Fruit fly (Drosophila melanogaster) whole organism, embryonic: Measurements from ENCODE around the gene mRpL27.

Experiments
- Bdp1 ChIP-seq: fragments of 200-800 bp; sonication (Bioruptor generic); optimal IDR thresholded peaks from 3 replicates; lab custom pipeline; 2016; ENCODE audit warnings: missing biosample characterization, missing genetic modification characterization
- CG10431 ChIP-seq: fragments of 200-800 bp; sonication (Bioruptor generic); optimal IDR thresholded peaks from 3 replicates; lab custom pipeline; 2018; ENCODE audit warnings: missing biosample characterization, mild to moderate bottlenecking, missing genetic modification characterization
- CG10654 ChIP-seq: fragments of 200-800 bp; sonication (Bioruptor generic); optimal IDR thresholded peaks from 2 replicates; lab custom pipeline; 2016; ENCODE audit warnings: missing biosample characterization, missing genetic modification characterization
- CG11695 ChIP-seq: fragments of 200-800 bp; sonication (Bioruptor generic); IDR thresholded peaks from 3 replicates; pipeline ENCODE4 v1.3.6; 2022; ENCODE audit warnings: missing biosample characterization, missing genetic modification characterization
- CG12659 ChIP-seq: fragments of 200-800 bp; sonication (Bioruptor generic); optimal IDR thresholded peaks from 3 replicates; lab custom pipeline; 2017; ENCODE audit warnings: mild to moderate bottlenecking, missing biosample characterization, missing genetic modification reagents, missing genetic modification characterization
- CG14050 ChIP-seq: fragments of 200-800 bp; sonication (Bioruptor generic); IDR thresholded peaks from 3 replicates; pipeline ENCODE4 v1.3.6; 2022; ENCODE audit warnings: missing biosample characterization, missing genetic modification characterization
- CG14860 ChIP-seq: fragments of 200-800 bp; sonication (Bioruptor generic); IDR thresholded peaks from 3 replicates; pipeline ENCODE4 v1.3.6; 2022; ENCODE audit warnings: missing biosample characterization, missing genetic modification characterization; ENCODE audit not compliant: partially characterized antibody
- CG14965 ChIP-seq: fragments of 200-800 bp; sonication (Bioruptor generic); optimal IDR thresholded peaks from 2 replicates; lab custom pipeline; 2016; ENCODE audit warnings: missing biosample characterization, missing genetic modification characterization, borderline replicate concordance
- CG15269 ChIP-seq: fragments of 200-800 bp; sonication (Bioruptor generic); optimal IDR thresholded peaks from 2 replicates; lab custom pipeline; 2018; ENCODE audit warnings: missing biosample characterization, mild to moderate bottlenecking, missing genetic modification characterization, moderate library complexity
- CG15696 ChIP-seq: fragments of 200-800 bp; sonication (Bioruptor generic); optimal IDR thresholded peaks from 2 replicates; lab custom pipeline; 2019; ENCODE audit warnings: missing biosample characterization, mild to moderate bottlenecking, missing genetic modification characterization, moderate library complexity
- CG16863 ChIP-seq: fragments of 200-800 bp; sonication (Bioruptor generic); optimal IDR thresholded peaks from 3 replicates; lab custom pipeline; 2016; ENCODE audit warnings: missing biosample characterization, missing genetic modification characterization
- CG17328 ChIP-seq: fragments of 200-800 bp; sonication (Bioruptor generic); IDR thresholded peaks from 2 replicates; pipeline ENCODE4 v1.3.6; 2022; ENCODE audit warnings: missing biosample characterization, missing genetic modification characterization
- CG17802 ChIP-seq: fragments of 200-800 bp; sonication (Bioruptor generic); optimal IDR thresholded peaks from 2 replicates; lab custom pipeline; 2018; ENCODE audit warnings: missing biosample characterization, mild to moderate bottlenecking, missing genetic modification characterization, moderate library complexity
- CG18011 ChIP-seq: fragments of 200-800 bp; sonication (Bioruptor generic); optimal IDR thresholded peaks from 2 replicates; lab custom pipeline; 2017; ENCODE audit warnings: missing biosample characterization, missing genetic modification characterization, mild to moderate bottlenecking, moderate library complexity, missing genotype
- CG32767 ChIP-seq: fragments of 200-800 bp; sonication (Bioruptor generic); IDR thresholded peaks from 2 replicates; pipeline ENCODE4 v1.3.6; 2022; ENCODE audit warnings: missing biosample characterization, missing genetic modification characterization
- CG3407 ChIP-seq: fragments of 200-800 bp; sonication (Bioruptor generic); optimal IDR thresholded peaks from 2 replicates; lab custom pipeline; 2018; ENCODE audit warnings: missing biosample characterization, mild to moderate bottlenecking, missing genetic modification characterization
- CG43689 ChIP-seq: fragments of 200-800 bp; sonication (Bioruptor generic); IDR thresholded peaks from 2 replicates; pipeline ENCODE4 v1.3.6; 2022; ENCODE audit warnings: missing biosample characterization, missing genetic modification characterization
- CG7556 ChIP-seq: fragments of 200-800 bp; sonication (Bioruptor generic); optimal IDR thresholded peaks from 2 replicates; lab custom pipeline; 2017; ENCODE audit warnings: missing biosample characterization, mild to moderate bottlenecking, missing genetic modification characterization
- CG7928 ChIP-seq: fragments of 200-800 bp; sonication (Bioruptor generic); optimal IDR thresholded peaks from 2 replicates; lab custom pipeline; 2017; ENCODE audit warnings: missing biosample characterization, mild to moderate bottlenecking, missing genetic modification characterization
- CG9215 ChIP-seq: fragments of 200-800 bp; sonication (Bioruptor generic); IDR thresholded peaks from 2 replicates; pipeline ENCODE4 v1.3.6; 2022; ENCODE audit warnings: missing biosample characterization, missing genetic modification characterization
- CG9876 ChIP-seq: fragments of 200-800 bp; sonication (Bioruptor generic); optimal IDR thresholded peaks from 2 replicates; lab custom pipeline; 2016; ENCODE audit warnings: missing biosample characterization, missing genetic modification characterization
- CG9932 ChIP-seq: fragments of 200-800 bp; sonication (Bioruptor generic); IDR thresholded peaks from 2 replicates; pipeline ENCODE4 v1.3.6; 2022; ENCODE audit warnings: missing biosample characterization, missing genetic modification characterization
- D ChIP-seq, 2 experiments: fragments of 200-800 bp in 1 of 2; fragments of >200 bp in 1 of 2; sonication (Bioruptor generic) in 1 of 2; optimal IDR thresholded peaks; 2 replicates in 1 of 2; 3 replicates in 1 of 2; lab custom pipeline; 2017; ENCODE audit warnings: mild to moderate bottlenecking in 1 of 2, missing biosample characterization in 1 of 2, missing genetic modification characterization in 1 of 2, missing genetic modification reagents in 1 of 2
- Dip3 ChIP-seq: fragments of 200-800 bp; sonication (Bioruptor generic); optimal IDR thresholded peaks from 3 replicates; lab custom pipeline; 2016; ENCODE audit warnings: missing biosample characterization, missing genetic modification characterization
- Dll ChIP-seq: fragments of 200-800 bp; sonication (Bioruptor generic); IDR thresholded peaks from 4 replicates; pipeline ENCODE4 v1.3.6; 2022; ENCODE audit warnings: missing biosample characterization, missing genetic modification characterization; ENCODE audit not compliant: partially characterized antibody
- Ets97D ChIP-seq: fragments of 200-800 bp; sonication (Bioruptor generic); optimal IDR thresholded peaks from 3 replicates; lab custom pipeline; 2016; ENCODE audit warnings: missing biosample characterization, missing genetic modification characterization
- HHEX ChIP-seq: fragments of 200-800 bp; sonication (Bioruptor generic); optimal IDR thresholded peaks from 3 replicates; lab custom pipeline; 2017; ENCODE audit warnings: missing biosample characterization, mild to moderate bottlenecking, missing genetic modification characterization, missing genetic modification reagents
- HLH4C ChIP-seq: fragments of 200-800 bp; sonication (Bioruptor generic); IDR thresholded peaks from 3 replicates; pipeline ENCODE4 v1.3.6; 2022; ENCODE audit warnings: missing biosample characterization, missing genetic modification characterization; ENCODE audit not compliant: partially characterized antibody
- Hmr ChIP-seq: fragments of 200-800 bp; sonication (Bioruptor generic); optimal IDR thresholded peaks from 3 replicates; lab custom pipeline; 2017; ENCODE audit warnings: mild to moderate bottlenecking, missing biosample characterization, missing genetic modification reagents, missing genetic modification characterization
- Med ChIP-seq: fragments of 200-800 bp; sonication (Bioruptor generic); peaks from one replicate; lab custom pipeline; 2016; ENCODE audit warnings: missing biosample characterization, missing genetic modification characterization, mild to moderate bottlenecking, inconsistent platforms, moderate library complexity
- Mes4 ChIP-seq: fragments of 200-800 bp; sonication (Bioruptor generic); optimal IDR thresholded peaks from 2 replicates; lab custom pipeline; 2016; ENCODE audit warnings: missing biosample characterization, missing genetic modification characterization
- Optix ChIP-seq: fragments of 200-800 bp; sonication (Bioruptor generic); IDR thresholded peaks from 3 replicates; pipeline ENCODE4 v1.3.6; 2022; ENCODE audit warnings: missing biosample characterization, missing genetic modification characterization
- Side ChIP-seq: fragments of 200-800 bp; sonication (Bioruptor generic); optimal IDR thresholded peaks from 2 replicates; lab custom pipeline; 2016; ENCODE audit warnings: missing biosample characterization, missing genetic modification characterization
- Sox100B ChIP-seq: fragments of 200-800 bp; sonication (Bioruptor generic); optimal IDR thresholded peaks from 3 replicates; lab custom pipeline; 2018; ENCODE audit warnings: missing biosample characterization, mild to moderate bottlenecking, missing genetic modification characterization
- Vsx1 ChIP-seq: fragments of 200-800 bp; sonication (Bioruptor generic); optimal IDR thresholded peaks from 2 replicates; lab custom pipeline; 2017; ENCODE audit warnings: missing biosample characterization, mild to moderate bottlenecking, missing genetic modification characterization, missing genetic modification reagents
- abd-A ChIP-seq: fragments of 200-800 bp; sonication (Bioruptor generic); optimal IDR thresholded peaks from 3 replicates; lab custom pipeline; 2019; ENCODE audit warnings: missing biosample characterization, mild to moderate bottlenecking, missing genetic modification characterization, moderate library complexity
- amos ChIP-seq: fragments of 200-800 bp; sonication (Bioruptor generic); IDR thresholded peaks from 2 replicates; pipeline ENCODE4 v1.3.6; 2022; ENCODE audit warnings: missing biosample characterization, missing genetic modification characterization; ENCODE audit not compliant: partially characterized antibody
- az2 ChIP-seq: fragments of 200-800 bp; sonication (Bioruptor generic); optimal IDR thresholded peaks from 3 replicates; lab custom pipeline; 2016; ENCODE audit warnings: missing biosample characterization, missing genetic modification characterization
- bcd ChIP-seq: fragments of 200-800 bp; sonication (Bioruptor generic); optimal IDR thresholded peaks from 2 replicates; lab custom pipeline; 2017; ENCODE audit warnings: missing biosample characterization, mild to moderate bottlenecking, missing genetic modification characterization
- bowl ChIP-seq: fragments of 200-800 bp; sonication (Bioruptor generic); IDR thresholded peaks from 2 replicates; pipeline ENCODE4 v1.3.6; 2022; ENCODE audit warnings: missing biosample characterization, missing genetic modification characterization
- da ChIP-seq: fragments of 200-800 bp; sonication (Bioruptor generic); optimal IDR thresholded peaks from 2 replicates; lab custom pipeline; 2016; ENCODE audit warnings: missing biosample characterization, missing genetic modification characterization
- fd3F ChIP-seq: fragments of 200-800 bp; sonication (Bioruptor generic); optimal IDR thresholded peaks from 2 replicates; lab custom pipeline; 2018; ENCODE audit warnings: missing biosample characterization, mild to moderate bottlenecking, missing genetic modification characterization, moderate library complexity
- jumu ChIP-seq: fragments of 200-800 bp; sonication (Bioruptor generic); optimal IDR thresholded peaks from 3 replicates; lab custom pipeline; 2016; ENCODE audit warnings: missing biosample characterization, missing genetic modification characterization
- ken ChIP-seq: fragments of 200-800 bp; sonication (Bioruptor generic); IDR thresholded peaks from 3 replicates; pipeline ENCODE4 v1.3.6; 2022; ENCODE audit warnings: missing biosample characterization, missing genetic modification characterization
- klu ChIP-seq: fragments of 200-800 bp; sonication (Bioruptor generic); IDR thresholded peaks from 2 replicates; pipeline ENCODE4 v1.3.6; 2022; ENCODE audit warnings: missing biosample characterization, missing genetic modification characterization
- maf-S ChIP-seq: fragments of 200-800 bp; sonication (Bioruptor generic); optimal IDR thresholded peaks from 2 replicates; lab custom pipeline; 2016; ENCODE audit warnings: missing biosample characterization, missing genetic modification characterization
- phol ChIP-seq: fragments of 200-800 bp; sonication (Bioruptor generic); optimal IDR thresholded peaks from 3 replicates; lab custom pipeline; 2018; ENCODE audit warnings: missing biosample characterization, mild to moderate bottlenecking, missing genetic modification characterization, moderate library complexity
- run ChIP-seq: fragments of 200-800 bp; sonication (Bioruptor generic); optimal IDR thresholded peaks from 3 replicates; lab custom pipeline; 2018; ENCODE audit warnings: missing biosample characterization, mild to moderate bottlenecking, missing genetic modification characterization
- slp2 ChIP-seq: fragments of 200-800 bp; sonication (Bioruptor generic); optimal IDR thresholded peaks from 2 replicates; lab custom pipeline; 2016; ENCODE audit warnings: missing biosample characterization, missing genetic modification characterization
- z ChIP-seq: fragments of 200-800 bp; sonication (Bioruptor generic); IDR thresholded peaks from 3 replicates; pipeline ENCODE4 v1.3.6; 2022; ENCODE audit warnings: missing biosample characterization, missing genetic modification characterization

mRpL27 gene

dm6 chr2L:4454009-4454689 lies 5.3 kb downstream of the mRpL27 start, which contains the start of the genes Secp43 and ND-B8 (continued):
- no peak for TF ChIP-seq CG11695
- peak; percentile 69 for TF ChIP-seq CG12659 (GFP tag; lab: Kevin White, UChicago)
- TF ChIP-seq CG10654 (GFP tag; lab: Kevin White, UChicago) = no peak
- TF ChIP-seq bowl = no peak
- no peak for TF ChIP-seq CG3407
- TF ChIP-seq CG10431 (GFP tag; lab: Kevin White, UChicago) = no peak
- no peak for TF ChIP-seq CG16863
- TF ChIP-seq klu (GFP tag; lab: Robert Waterston, UW) = no peak
- no peak for TF ChIP-seq ken
- TF ChIP-seq Hmr (GFP tag; lab: Kevin White, UChicago) = peak; percentile 75
- no peak for TF ChIP-seq fd3F
- no peak for TF ChIP-seq CG15269
- TF ChIP-seq CG9215 = no peak
- TF ChIP-seq D (optimal IDR thresholded peaks at IDR 0.05; lab: Kevin White, UChicago) = no peak
- TF ChIP-seq D (GFP tag; optimal IDR thresholded peaks at IDR 0.05; lab: Kevin White, UChicago) = no peak
- no peak for TF ChIP-seq da (GFP tag; lab: Kevin White, UChicago)
- no peak for TF ChIP-seq Dip3 (GFP tag; lab: Kevin White, UChicago)
- peak; percentile 77 for TF ChIP-seq Dll (GFP tag; lab: Robert Waterston, UW)
- TF ChIP-seq CG14965 (GFP tag; lab: Kevin White, UChicago) = no peak
- peak; percentile 34 for TF ChIP-seq CG7928
- TF ChIP-seq HHEX (GFP tag; lab: Kevin White, UChicago) = no peak
- TF ChIP-seq CG14050 (GFP tag; lab: Robert Waterston, UW) = no peak
- TF ChIP-seq CG17802 = no peak
- TF ChIP-seq Sox100B (GFP tag; lab: Kevin White, UChicago) = no peak
- peak; percentile 80 for TF ChIP-seq amos
- no peak for TF ChIP-seq CG43689 (GFP tag; lab: Robert Waterston, UW)
- TF ChIP-seq HLH4C (GFP tag; lab: Robert Waterston, UW) = peak; percentile 86
- TF ChIP-seq Mes4 (GFP tag; lab: Kevin White, UChicago) = no peak
- no peak for TF ChIP-seq slp2
- peak; percentile 65 for TF ChIP-seq CG14860 (GFP tag; lab: Robert Waterston, UW)
- no peak for TF ChIP-seq az2 (GFP tag; lab: Kevin White, UChicago)
- TF ChIP-seq CG32767 = no peak
- TF ChIP-seq bcd (GFP tag; lab: Kevin White, UChicago) = peak; percentile 21
- TF ChIP-seq abd-A (tag; lab: Kevin White, UChicago) = no peak
- peak; percentile 11 for TF ChIP-seq Vsx1 (GFP tag; lab: Kevin White, UChicago)
- no peak for TF ChIP-seq z (GFP tag; lab: Robert Waterston, UW)
- no peak for TF ChIP-seq CG15696 (tag; lab: Kevin White, UChicago)
- peak; percentile 81 for TF ChIP-seq Med
- peak; percentile 64 for TF ChIP-seq phol (tag; lab: Kevin White, UChicago)
- TF ChIP-seq CG17328 (GFP tag; lab: Robert Waterston, UW) = no peak
- no peak for TF ChIP-seq run (tag; lab: Kevin White, UChicago)
- TF ChIP-seq CG9876 = no peak
- peak; percentile 81 for TF ChIP-seq Ets97D
- TF ChIP-seq maf-S = no peak
- TF ChIP-seq Side (GFP tag; lab: Kevin White, UChicago) = no peak
- no peak for TF ChIP-seq Bdp1 (GFP tag; lab: Kevin White, UChicago)
- no peak for TF ChIP-seq CG7556 (GFP tag; lab: Kevin White, UChicago)
- TF ChIP-seq jumu (GFP tag; lab: Kevin White, UChicago) = no peak
- no peak for TF ChIP-seq Optix (GFP tag; lab: Robert Waterston, UW)
- TF ChIP-seq CG9932 (GFP tag; lab: Robert Waterston, UW) = peak; percentile 47; the same call in 1 of the 2 replicates
- no peak for TF ChIP-seq CG18011 (GFP tag; lab: Kevin White, UChicago)
